Worm (Caenorhabditis elegans) whole organism, early embryonic: ENCODE data around the gene pkc-3.

Source experiments
- B0310.2 ChIP-seq: sonication (generic microtip); optimal IDR thresholded peaks from 2 replicates; lab custom pipeline; 2016; ENCODE audit warnings: mild to moderate bottlenecking, missing genetic modification characterization, missing compliant biosample characterization
- F13C5.2 ChIP-seq: sonication (generic microtip); optimal IDR thresholded peaks from 2 replicates; lab custom pipeline; 2017; ENCODE audit warnings: mild to moderate bottlenecking, missing genetic modification characterization, inconsistent platforms, missing compliant biosample characterization
- aly-1 ChIP-seq: sonication (generic microtip); optimal IDR thresholded peaks from 2 replicates; lab custom pipeline; 2016; ENCODE audit warnings: missing genetic modification characterization, missing compliant biosample characterization
- ama-1 ChIP-seq: fragments of 150-350 bp; optimal IDR thresholded peaks from 2 replicates; lab custom pipeline; 2014
- ceh-13 ChIP-seq: fragments of 200-800 bp; sonication (Bioruptor generic); optimal IDR thresholded peaks from 2 replicates; lab custom pipeline; 2018; ENCODE audit warnings: mild to moderate bottlenecking, missing genetic modification characterization, missing compliant biosample characterization
- ceh-36 ChIP-seq: sonication (generic microtip); optimal IDR thresholded peaks from 2 replicates; lab custom pipeline; 2016; ENCODE audit warnings: missing genetic modification characterization, inconsistent platforms, missing compliant biosample characterization
- ets-7 ChIP-seq: sonication (generic microtip); optimal IDR thresholded peaks from 2 replicates; lab custom pipeline; 2016; ENCODE audit warnings: missing genotype, missing genetic modification characterization, missing compliant biosample characterization
- flt-1 ChIP-seq: fragments of 200-800 bp; sonication (Bioruptor generic); IDR thresholded peaks from 2 replicates; pipeline ENCODE4 v1.3.6; 2022; ENCODE audit warnings: missing genetic modification characterization, missing compliant biosample characterization
- hmbx-1 ChIP-seq: sonication (generic microtip); optimal IDR thresholded peaks from 2 replicates; lab custom pipeline; 2016; ENCODE audit warnings: mild to moderate bottlenecking, missing genetic modification characterization, missing compliant biosample characterization
- hmg-4 ChIP-seq: fragments of 200-800 bp; sonication (Bioruptor generic); optimal IDR thresholded peaks from 2 replicates; lab custom pipeline; 2018; ENCODE audit warnings: mild to moderate bottlenecking, missing genetic modification characterization, missing compliant biosample characterization
- hnd-1 ChIP-seq: sonication (generic microtip); optimal IDR thresholded peaks from 2 replicates; lab custom pipeline; 2016; ENCODE audit warnings: missing genetic modification characterization, missing compliant biosample characterization
- pes-1 ChIP-seq: fragments of 200-800 bp; sonication (Bioruptor generic); IDR thresholded peaks from 2 replicates; pipeline ENCODE4 v1.3.6; 2022; ENCODE audit warnings: missing genetic modification reagents, missing genetic modification characterization, missing compliant biosample characterization
- scrt-1 ChIP-seq: fragments of 200-800 bp; sonication (Bioruptor generic); IDR thresholded peaks from 2 replicates; pipeline ENCODE4 v1.3.6; 2022; ENCODE audit warnings: missing genetic modification characterization, missing compliant biosample characterization
- sea-1 ChIP-seq: fragments of 200-800 bp; sonication (Bioruptor generic); conservative IDR thresholded peaks from 2 replicates; pipeline ENCODE4 v1.3.6; 2022; ENCODE audit warnings: missing genetic modification characterization, missing compliant biosample characterization
- tbx-11 ChIP-seq: fragments of 200-800 bp; sonication (Bioruptor generic); IDR thresholded peaks from 2 replicates; pipeline ENCODE4 v1.3.6; 2022; ENCODE audit warnings: missing genetic modification characterization, missing compliant biosample characterization
- tbx-37 ChIP-seq: fragments of 200-800 bp; sonication (Bioruptor generic); conservative IDR thresholded peaks from 2 replicates; pipeline ENCODE4 v1.3.6; 2022; ENCODE audit warnings: missing genetic modification reagents, missing genetic modification characterization, missing compliant biosample characterization
- tra-4 ChIP-seq: sonication (generic microtip); optimal IDR thresholded peaks from 2 replicates; lab custom pipeline; 2017; ENCODE audit warnings: missing genetic modification characterization, missing compliant biosample characterization

pkc-3 gene

DNA sequence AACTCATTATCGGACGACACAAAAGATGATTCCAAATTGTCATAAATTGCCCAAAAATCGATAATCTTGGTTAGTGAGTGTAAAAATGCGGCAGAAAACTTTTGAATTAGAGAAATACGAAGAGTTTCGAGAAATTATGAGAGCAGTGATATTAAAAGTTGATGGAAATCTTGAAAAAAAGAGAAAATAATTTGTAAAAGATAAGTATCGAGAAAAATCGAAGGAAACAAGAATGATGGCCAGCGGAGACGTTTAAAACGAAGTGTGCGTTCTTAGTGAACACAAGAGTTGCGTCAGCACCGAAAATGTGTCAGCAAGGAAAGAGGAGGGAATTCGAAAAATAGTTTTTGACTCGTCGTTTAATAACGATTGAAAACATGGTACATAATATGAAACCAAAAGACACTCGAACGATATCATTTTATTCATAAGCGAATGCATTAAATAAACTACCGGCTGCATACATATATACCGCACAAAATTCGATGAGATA is 10.1 kb downstream of the pkc-3 start, which contains the start of gene ndx-6:
ndx-6 (minus strand) TSS at position 51 of the 493 bp plus-strand sequence.
- TF ChIP-seq tbx-11 (GFP tag; lab: Robert Waterston, UW) (no peak), scrt-1 (GFP tag; lab: Robert Waterston, UW) (no peak), sea-1 (GFP tag; lab: Robert Waterston, UW) (no peak), F13C5.2 (peak; percentile 56), pes-1 (GFP tag; lab: Robert Waterston, UW) (peak; percentile 66), B0310.2 (no peak), ets-7 (tag; lab: Kevin White, UChicago) (peak; percentile 20), ceh-36 (tag; lab: Kevin White, UChicago) (peak; percentile 30), ama-1 (lab: Kevin White, UChicago) (no peak), ceh-13 (GFP tag; lab: Kevin White, UChicago) (no peak), hmbx-1 (peak; percentile 7), tbx-37 (GFP tag; lab: Robert Waterston, UW) (peak; percentile 45; the same call in 1 of the 2 replicates), hnd-1 (tag; lab: Kevin White, UChicago) (no peak)

DNA sequence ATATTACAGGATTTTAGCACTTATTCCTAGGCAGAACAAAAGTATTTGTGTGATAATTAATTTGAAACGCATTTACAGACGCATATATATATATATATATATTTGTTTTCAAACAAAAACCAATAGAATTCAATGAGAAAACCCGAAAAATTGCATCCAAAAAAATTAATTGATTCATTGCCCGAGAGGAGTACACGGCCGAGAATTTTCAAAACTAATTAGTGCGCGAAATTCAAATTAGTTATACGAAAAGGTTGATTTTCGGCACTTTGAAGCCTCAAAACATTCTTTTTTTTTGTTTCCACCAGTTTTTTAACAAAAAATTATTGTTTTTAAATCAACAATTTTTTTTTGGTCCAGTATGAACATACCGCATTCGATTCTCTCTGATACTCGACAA is 11.6 kb downstream of the pkc-3 start:
- no peak for TF ChIP-seq ceh-13 (GFP tag; lab: Kevin White, UChicago)
- TF ChIP-seq B0310.2 = no peak

DNA sequence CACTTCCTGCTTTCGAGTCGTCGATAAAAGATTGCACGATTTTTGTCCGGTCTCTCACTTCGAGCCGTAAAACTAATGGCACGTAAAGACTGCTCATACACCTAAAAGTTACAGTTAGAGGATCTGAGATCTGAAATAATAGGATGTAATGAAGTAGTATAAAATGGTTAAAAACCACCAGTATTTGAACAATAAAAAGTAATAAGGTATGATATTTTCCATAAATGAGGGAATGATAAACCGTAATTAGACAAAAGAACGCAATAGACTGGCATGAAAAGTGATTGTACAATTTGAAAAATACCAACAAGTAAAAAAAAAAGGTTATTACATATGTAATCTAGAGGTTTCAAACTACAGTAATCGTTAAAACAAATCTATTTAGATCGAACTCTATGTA is 13.3 kb downstream of the pkc-3 start, which contains the start of gene brap-2:
brap-2 (minus strand) TSS at position 101 of the 400 bp plus-strand sequence.
- no peak for TF ChIP-seq F13C5.2
- no peak for TF ChIP-seq ceh-36 (tag; lab: Kevin White, UChicago)
- TF ChIP-seq hnd-1 (tag; lab: Kevin White, UChicago) = no peak

DNA sequence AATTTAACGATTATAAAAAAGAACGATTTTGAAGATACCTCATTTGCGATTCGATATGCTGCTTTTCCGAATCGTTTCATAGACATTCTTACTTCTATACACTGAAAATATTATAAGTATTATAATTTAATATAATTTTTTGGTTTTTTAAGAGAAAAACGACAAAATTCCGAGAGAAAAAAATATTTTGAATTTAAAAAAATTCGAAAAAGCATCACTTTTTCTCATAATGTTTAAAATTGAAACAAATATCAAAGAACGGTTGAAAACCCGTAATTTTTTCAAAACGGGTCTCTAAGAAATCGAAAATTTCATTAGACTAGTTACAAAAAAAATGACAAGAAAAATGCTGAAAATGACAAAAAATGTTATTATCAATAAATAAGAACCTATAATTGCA is 15.8 kb downstream of the pkc-3 start, which contains the start of gene pink-1:
pink-1 (minus strand) TSS at position 101 of the 400 bp plus-strand sequence.
- no peak for TF ChIP-seq hmbx-1
- TF ChIP-seq sea-1 (GFP tag; lab: Robert Waterston, UW) = no peak
- TF ChIP-seq flt-1 (GFP tag; lab: Robert Waterston, UW) = no peak
- TF ChIP-seq ceh-36 (tag; lab: Kevin White, UChicago) = no peak
- TF ChIP-seq ama-1 (lab: Kevin White, UChicago) = no peak
- no peak for TF ChIP-seq F13C5.2
- TF ChIP-seq B0310.2 = no peak
- no peak for TF ChIP-seq tra-4
- TF ChIP-seq pes-1 (GFP tag; lab: Robert Waterston, UW) = no peak
- TF ChIP-seq ceh-13 (GFP tag; lab: Kevin White, UChicago) = no peak
- no peak for TF ChIP-seq aly-1 (tag; lab: Kevin White, UChicago)
- TF ChIP-seq tbx-11 (GFP tag; lab: Robert Waterston, UW) = no peak
- TF ChIP-seq hmg-4 = no peak
- no peak for TF ChIP-seq ets-7 (tag; lab: Kevin White, UChicago)

DNA sequence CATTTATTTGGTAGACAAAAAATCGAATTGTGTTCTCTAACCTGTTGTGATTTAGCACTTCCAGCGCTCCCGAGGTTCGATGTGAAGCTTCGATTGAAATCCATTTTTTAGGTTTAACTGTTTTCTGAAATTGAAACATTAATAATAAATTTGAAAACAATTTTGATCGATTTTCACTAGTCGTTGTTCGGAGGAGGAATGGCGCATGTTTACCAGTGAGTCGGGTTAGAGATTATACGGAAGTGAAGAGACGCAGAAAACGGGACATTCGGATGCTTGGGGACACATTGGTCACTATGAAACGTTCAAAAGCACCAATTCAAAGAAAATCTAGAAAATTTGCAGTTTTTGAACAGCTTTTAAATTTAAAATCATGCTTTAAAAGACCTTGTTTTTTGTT is 19.0 kb downstream of the pkc-3 start, which contains the start of gene fbxl-3:
fbxl-3 (minus strand) TSS at position 124 of the 400 bp plus-strand sequence.
- TF ChIP-seq sea-1 (GFP tag; lab: Robert Waterston, UW) (no peak), hmbx-1 (no peak), hmg-4 (no peak), B0310.2 (no peak), ceh-36 (tag; lab: Kevin White, UChicago) (no peak)

DNA sequence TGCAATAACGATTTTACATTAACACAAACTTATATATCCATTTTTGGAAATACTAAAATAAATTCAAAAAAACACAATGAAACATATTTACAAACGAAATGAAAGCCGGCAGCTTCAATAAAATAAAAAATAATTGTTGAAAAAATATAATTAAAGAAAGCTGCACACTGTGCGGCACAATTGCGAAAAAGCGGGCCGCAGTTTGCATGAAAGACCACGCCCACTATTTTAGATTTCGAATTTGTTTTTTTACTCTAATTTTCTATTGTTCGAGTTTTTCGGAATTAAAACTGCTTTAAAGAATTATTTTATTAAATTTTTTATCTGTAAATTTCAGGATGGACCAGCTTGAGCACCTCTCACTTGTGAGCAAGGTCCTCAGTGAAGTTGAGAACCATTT is 19.4 kb downstream of the pkc-3 start, which contains the start of gene mog-5:
mog-5 (plus strand) TSS at position 338 of the 400 bp plus-strand sequence.
- TF ChIP-seq scrt-1 (GFP tag; lab: Robert Waterston, UW) (0 out of 2 replicates have a peak, but pooled peaks have one; percentile 46), ceh-13 (GFP tag; lab: Kevin White, UChicago) (peak; percentile 9), ama-1 (lab: Kevin White, UChicago) (no peak), ets-7 (tag; lab: Kevin White, UChicago) (no peak), pes-1 (GFP tag; lab: Robert Waterston, UW) (no peak; the same call in 1 of the 2 replicates), hmbx-1 (no peak), hnd-1 (tag; lab: Kevin White, UChicago) (no peak), flt-1 (GFP tag; lab: Robert Waterston, UW) (peak; percentile 65), aly-1 (tag; lab: Kevin White, UChicago) (no peak), B0310.2 (no peak), hmg-4 (no peak), tra-4 (no peak), sea-1 (GFP tag; lab: Robert Waterston, UW) (0 out of 2 replicates have a peak, but pooled peaks have one; percentile 55), ceh-36 (tag; lab: Kevin White, UChicago) (no peak), tbx-37 (GFP tag; lab: Robert Waterston, UW) (no peak), tbx-11 (GFP tag; lab: Robert Waterston, UW) (peak; percentile 65; the same call in 1 of the 2 replicates), F13C5.2 (peak; percentile 83)

DNA sequence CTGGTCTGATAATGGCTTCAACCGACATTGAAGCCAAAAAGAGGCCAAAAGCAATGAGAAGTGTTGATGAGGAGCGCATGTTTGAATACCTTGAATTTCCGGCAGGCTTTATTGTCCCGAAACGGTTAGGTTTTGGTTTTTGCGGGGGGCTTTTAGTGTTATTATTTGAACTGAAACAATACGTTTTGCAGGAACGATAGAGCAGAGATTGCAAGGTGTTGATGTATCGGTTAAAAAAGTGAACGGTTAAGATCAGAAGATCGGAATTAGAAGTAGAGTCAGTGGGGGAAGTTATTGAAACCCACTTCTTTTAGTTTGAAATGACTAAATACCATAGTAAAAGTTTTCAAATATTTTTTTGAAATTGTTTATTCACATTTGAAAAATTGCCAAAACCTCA is 27.7 kb downstream of the pkc-3 start, which contains the start of gene clec-141:
clec-141 (minus strand) TSS at position 101 of the 400 bp plus-strand sequence.
- no peak for TF ChIP-seq flt-1 (GFP tag; lab: Robert Waterston, UW)
- TF ChIP-seq hnd-1 (tag; lab: Kevin White, UChicago) = no peak
- TF ChIP-seq ama-1 (lab: Kevin White, UChicago) = no peak
- no peak for TF ChIP-seq scrt-1 (GFP tag; lab: Robert Waterston, UW)
- TF ChIP-seq ceh-36 (tag; lab: Kevin White, UChicago) = no peak
- TF ChIP-seq F13C5.2 = no peak
- no peak for TF ChIP-seq tra-4
- TF ChIP-seq hmbx-1 = no peak
- TF ChIP-seq ceh-13 (GFP tag; lab: Kevin White, UChicago) = no peak
- TF ChIP-seq pes-1 (GFP tag; lab: Robert Waterston, UW) = no peak
- no peak for TF ChIP-seq hmg-4
- TF ChIP-seq sea-1 (GFP tag; lab: Robert Waterston, UW) = no peak
- no peak for TF ChIP-seq aly-1 (tag; lab: Kevin White, UChicago)
- no peak for TF ChIP-seq tbx-11 (GFP tag; lab: Robert Waterston, UW)
- TF ChIP-seq B0310.2 = no peak
- no peak for TF ChIP-seq ets-7 (tag; lab: Kevin White, UChicago)
- TF ChIP-seq tbx-37 (GFP tag; lab: Robert Waterston, UW) = no peak
